Worm (Caenorhabditis elegans): ENCODE data around the gene txt-6.

The txt-6 gene

DNA sequence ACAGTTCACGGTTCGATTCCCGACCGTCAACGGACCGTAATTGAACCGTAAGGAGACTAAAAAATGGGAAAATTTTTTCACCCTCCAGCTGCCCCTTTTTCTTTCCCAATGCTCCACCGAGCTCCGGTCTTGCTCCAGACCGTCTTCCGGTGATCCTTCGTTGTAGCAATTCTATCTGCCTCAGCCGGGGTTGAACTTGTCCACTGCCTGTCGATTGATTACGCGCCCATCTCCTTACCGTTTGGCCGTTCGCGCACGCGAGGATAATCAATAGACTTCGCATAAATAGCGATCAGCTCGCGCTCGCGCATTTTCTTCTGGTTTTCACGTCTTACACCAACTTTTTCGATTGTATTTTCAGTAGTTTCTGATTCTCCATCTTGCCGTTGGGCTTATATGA, 26.1 kb upstream of the txt-6 start (continued):
- peak; percentile 79 for TF ChIP-seq vab-7 (GFP tag; IDR thresholded peaks at IDR 0.05)
- TF ChIP-seq egl-43 (GFP tag; IDR thresholded peaks at IDR 0.05) = peak; percentile 95
- TF ChIP-seq daf-8 (GFP tag; IDR thresholded peaks at IDR 0.05) = 0 out of 2 replicates have a peak, but pooled peaks have one; percentile 29
- peak; percentile 50; the same call in 1 of the 2 replicates for TF ChIP-seq php-3 (GFP tag; IDR thresholded peaks at IDR 0.05)
- TF ChIP-seq tra-1 (GFP tag; IDR thresholded peaks at IDR 0.05) = 0 out of 2 replicates have a peak, but pooled peaks have one; percentile 51
- TF ChIP-seq madf-5 (GFP tag; IDR thresholded peaks at IDR 0.05) = peak; percentile 44 to 89; a peak in 3 of 4 replicates
- peak; percentile 82 for TF ChIP-seq snpc-1.2 (GFP tag; IDR thresholded peaks at IDR 0.05)
- TF ChIP-seq D1046.2 (GFP tag; IDR thresholded peaks at IDR 0.05) = 0 out of 2 replicates have a peak, but pooled peaks have one; percentile 29
- TF ChIP-seq lim-7 (GFP tag; IDR thresholded peaks at IDR 0.05) = peak; percentile 80
- peak; percentile 64; the same call in 1 of the 2 replicates for TF ChIP-seq ZK337.2 (GFP tag; IDR thresholded peaks at IDR 0.05)
- peak; percentile 96 for TF ChIP-seq dmd-8 (GFP tag; IDR thresholded peaks at IDR 0.05)
- TF ChIP-seq lin-38 (GFP tag; IDR thresholded peaks at IDR 0.05) = peak; percentile 77
- TF ChIP-seq F26F4.8 (GFP tag; conservative IDR thresholded peaks at IDR 0.05) = peak; percentile 90; the same call in 1 of the 2 replicates
- 0 out of 2 replicates have a peak, but pooled peaks have one; percentile 16 for TF ChIP-seq dmd-6 (GFP tag; IDR thresholded peaks at IDR 0.05)
- TF ChIP-seq Y75B8A.6 (GFP tag; IDR thresholded peaks at IDR 0.05) = 0 out of 2 replicates have a peak, but pooled peaks have one; percentile 32
- peak; percentile 58; the same call in 1 of the 2 replicates for TF ChIP-seq madf-9 (GFP tag; conservative IDR thresholded peaks at IDR 0.05)

DNA sequence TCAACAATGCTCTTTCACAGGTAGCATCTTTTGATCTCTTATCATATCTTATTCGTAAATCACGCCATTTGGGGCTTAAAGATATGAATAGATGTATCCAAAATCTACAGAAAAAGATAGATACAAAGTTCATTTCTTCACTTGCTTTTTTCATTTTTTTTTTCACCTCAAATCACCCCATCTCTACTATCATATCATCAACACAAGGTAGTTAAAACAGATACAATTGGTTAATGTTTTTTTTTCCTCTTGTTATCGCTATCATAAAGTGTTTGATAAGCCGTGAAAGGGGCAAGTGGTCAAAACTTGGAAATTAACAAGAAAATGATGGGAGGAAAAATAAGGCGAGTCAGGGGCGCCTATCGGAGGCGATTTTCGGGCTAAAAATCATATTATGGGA, 23.5 kb upstream of the txt-6 start:
- TF ChIP-seq ZK337.2 (GFP tag; IDR thresholded peaks at IDR 0.05) = no peak
- no peak for TF ChIP-seq lin-39 (tag; optimal IDR thresholded peaks at IDR 0.05)
- TF ChIP-seq nhr-77 (tag; optimal IDR thresholded peaks at IDR 0.05) = peak; percentile 74
- no peak for TF ChIP-seq T20F7.1 (GFP tag; optimal IDR thresholded peaks at IDR 0.05)
- TF ChIP-seq nhr-28 (tag; optimal IDR thresholded peaks at IDR 0.05) = peak; percentile 88
- TF ChIP-seq F44E2.7 (GFP tag; IDR thresholded peaks at IDR 0.05) = no peak
- TF ChIP-seq php-3 (GFP tag; IDR thresholded peaks at IDR 0.05) = peak; percentile 53; the same call in 1 of the 2 replicates
- peak; percentile 66 for TF ChIP-seq pqm-1 (tag; optimal IDR thresholded peaks at IDR 0.05)
- peak; percentile 26; the same call in 1 of the 2 replicates for TF ChIP-seq dmd-6 (GFP tag; IDR thresholded peaks at IDR 0.05)
- TF ChIP-seq hlh-11 (tag; optimal IDR thresholded peaks at IDR 0.05) = peak; percentile 50
- TF ChIP-seq aha-1 (tag) = no peak
- no peak for TF ChIP-seq daf-16 (GFP tag; optimal IDR thresholded peaks at IDR 0.05)
- peak; percentile 74 for TF ChIP-seq daf-16 (tag; optimal IDR thresholded peaks at IDR 0.05)
- no peak for TF ChIP-seq madf-5 (GFP tag; IDR thresholded peaks at IDR 0.05)
- TF ChIP-seq lin-1 (GFP tag; IDR thresholded peaks at IDR 0.05) = 0 out of 2 replicates have a peak, but pooled peaks have one; percentile 19
- peak; percentile 73 for TF ChIP-seq dve-1 (tag; optimal IDR thresholded peaks at IDR 0.05; ENCODE audit: insufficient read depth)
- TF ChIP-seq F10B5.3 (tag; optimal IDR thresholded peaks at IDR 0.05) = no peak

DNA sequence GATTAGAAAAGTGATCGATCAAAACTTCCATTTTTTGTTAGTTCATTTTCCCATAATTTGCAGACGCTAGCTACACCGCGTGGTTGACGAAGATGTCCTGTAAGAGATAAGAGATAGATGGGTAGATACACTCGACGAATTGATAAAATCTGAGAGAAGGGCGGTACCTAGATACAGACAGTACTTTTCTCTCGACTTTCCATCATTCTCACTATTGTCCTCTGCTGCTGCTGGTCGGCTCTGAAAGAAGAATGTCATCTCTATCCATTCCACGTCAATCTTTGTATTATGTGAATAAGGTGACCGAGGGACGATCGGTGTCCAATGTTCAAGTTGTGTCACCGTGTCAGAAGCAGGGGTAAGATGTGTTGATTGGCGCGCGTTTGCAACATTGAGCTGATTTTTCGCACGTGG, 21.8 kb upstream of the txt-6 start, which contains the start of gene pmt-2:
pmt-2 (plus strand) TSS at position 64 of the 414 bp plus-strand sequence.
- TF ChIP-seq lsy-2 (tag; optimal IDR thresholded peaks at IDR 0.05) (peak in 1 of 2 experiments; percentile 24), mxl-3 (GFP tag; optimal IDR thresholded peaks at IDR 0.05) (peak; percentile 87), nhr-102 (tag; optimal IDR thresholded peaks at IDR 0.05) (no peak), nhr-48 (tag; optimal IDR thresholded peaks at IDR 0.05) (peak; percentile 44), hlh-30 (tag; optimal IDR thresholded peaks at IDR 0.05; ENCODE audit: insufficient read depth) (peak; percentile 0), aha-1 (tag) (peak; percentile 2), egl-43 (GFP tag; IDR thresholded peaks at IDR 0.05) (no peak), duxl-1 (tag; optimal IDR thresholded peaks at IDR 0.05; ENCODE audit: poor library complexity) (no peak), lin-38 (GFP tag; IDR thresholded peaks at IDR 0.05) (peak; percentile 7; the same call in 1 of the 2 replicates), mdl-1 (tag; optimal IDR thresholded peaks at IDR 0.05) (peak in 1 of 2 experiments; percentile 23), Y75B8A.6 (GFP tag; IDR thresholded peaks at IDR 0.05) (0 out of 2 replicates have a peak, but pooled peaks have one; percentile 37), nhr-28 (tag; optimal IDR thresholded peaks at IDR 0.05) (peak; percentile 63), dmd-6 (GFP tag; IDR thresholded peaks at IDR 0.05) (peak; percentile 50), mep-1 (tag; optimal IDR thresholded peaks at IDR 0.05) (peak; percentile 50), unc-130 (GFP tag; optimal IDR thresholded peaks at IDR 0.05) (no peak), fkh-10 (GFP tag; optimal IDR thresholded peaks at IDR 0.05) (no peak), unc-62 (GFP tag; optimal IDR thresholded peaks at IDR 0.05 in 1 of 2) (peak in 1 of 2 experiments; percentile 78), unc-62 (tag; optimal IDR thresholded peaks at IDR 0.05) (no peak), pqm-1 (tag; optimal IDR thresholded peaks at IDR 0.05) (peak; percentile 19), hlh-11 (tag; optimal IDR thresholded peaks at IDR 0.05) (peak; percentile 60), dve-1 (tag; optimal IDR thresholded peaks at IDR 0.05; ENCODE audit: insufficient read depth) (peak; percentile 16), nhr-237 (tag; optimal IDR thresholded peaks at IDR 0.05) (no peak), zip-11 (GFP tag; IDR thresholded peaks at IDR 0.05) (no peak), T26A8.4 (GFP tag; IDR thresholded peaks at IDR 0.05) (peak; percentile 51; the same call in 1 of the 2 replicates), php-3 (GFP tag; IDR thresholded peaks at IDR 0.05) (0 out of 2 replicates have a peak, but pooled peaks have one; percentile 6), madf-9 (GFP tag; conservative IDR thresholded peaks at IDR 0.05) (no peak), F44E2.7 (GFP tag; IDR thresholded peaks at IDR 0.05) (no peak), dmd-9 (GFP tag; IDR thresholded peaks at IDR 0.05) (no peak), lim-7 (GFP tag; IDR thresholded peaks at IDR 0.05) (no peak)

Data from whole organism, L4 larva.